Worm (Caenorhabditis elegans) whole organism, L3 larva: ENCODE data around the gene sru-29.

Experiments
- R02D3.7 ChIP-seq: fragments of 150-350 bp; optimal IDR thresholded peaks from 2 replicates; lab custom pipeline; 2014; ENCODE audit warnings: missing biosample characterization, missing genetic modification characterization
- aly-2 ChIP-seq: fragments of 150-350 bp; optimal IDR thresholded peaks from 2 replicates; lab custom pipeline; 2014; ENCODE audit warnings: missing biosample characterization, missing genetic modification characterization
- ama-1 ChIP-seq: fragments of 150-350 bp; optimal IDR thresholded peaks from 2 replicates; lab custom pipeline; 2018
- ceh-28 ChIP-seq: fragments of 150-350 bp; optimal IDR thresholded peaks from 2 replicates; lab custom pipeline; 2014; ENCODE audit warnings: missing biosample characterization, missing genetic modification reagents, missing genetic modification characterization
- ceh-82 ChIP-seq: fragments of 150-350 bp; optimal IDR thresholded peaks from 2 replicates; lab custom pipeline; 2014; ENCODE audit warnings: missing biosample characterization, missing genetic modification characterization
- ceh-9 ChIP-seq: sonication (generic microtip); optimal IDR thresholded peaks from 2 replicates; lab custom pipeline; 2018; ENCODE audit warnings: missing biosample characterization, missing genetic modification characterization
- daf-12 ChIP-seq: fragments of 150-350 bp; optimal IDR thresholded peaks from 2 replicates; lab custom pipeline; 2014; ENCODE audit warnings: missing biosample characterization, missing genetic modification reagents, missing genetic modification characterization
- egl-27 ChIP-seq: sonication (generic microtip); optimal IDR thresholded peaks from 4 replicates; lab custom pipeline; 2017; ENCODE audit warnings: missing biosample characterization, missing genetic modification reagents, missing genetic modification characterization
- egl-5 ChIP-seq: fragments of 150-350 bp; optimal IDR thresholded peaks from 2 replicates; lab custom pipeline; 2017; ENCODE audit warnings: missing biosample characterization, missing genetic modification reagents, missing genetic modification characterization, inconsistent platforms
- elt-1 ChIP-seq: fragments of 150-350 bp; optimal IDR thresholded peaks from 2 replicates; lab custom pipeline; 2014; ENCODE audit warnings: missing biosample characterization, missing genetic modification characterization
- elt-2 ChIP-seq: sonication (generic microtip); optimal IDR thresholded peaks from 2 replicates; lab custom pipeline; 2016; ENCODE audit warnings: missing genetic modification reagents, mild to moderate bottlenecking, missing genetic modification characterization, missing compliant biosample characterization
- elt-3 ChIP-seq, 3 experiments: fragments of 150-350 bp in 1 of 3; sonication (generic microtip) in 2 of 3; optimal IDR thresholded peaks; 2 replicates in 2 of 3; 4 replicates in 1 of 3; lab custom pipeline; 2014 to 2017; ENCODE audit warnings: missing biosample characterization in 3 of 3, missing genetic modification characterization in 3 of 3
- fkh-2 ChIP-seq: fragments of 150-350 bp; optimal IDR thresholded peaks from 2 replicates; lab custom pipeline; 2014; ENCODE audit warnings: missing biosample characterization, missing genetic modification reagents, missing genetic modification characterization
- fos-1 ChIP-seq: fragments of 150-350 bp; optimal IDR thresholded peaks from 2 replicates; lab custom pipeline; 2014; ENCODE audit warnings: missing biosample characterization, missing genetic modification characterization
- hmg-11 ChIP-seq: sonication (generic microtip); optimal IDR thresholded peaks from 2 replicates; lab custom pipeline; 2016; ENCODE audit warnings: missing genetic modification characterization, missing compliant biosample characterization
- jun-1 ChIP-seq: fragments of 150-350 bp; optimal IDR thresholded peaks from 2 replicates; lab custom pipeline; 2014; ENCODE audit warnings: missing biosample characterization, missing genetic modification reagents, missing genetic modification characterization
- lin-15B ChIP-seq: fragments of 150-350 bp; optimal IDR thresholded peaks from 2 replicates; lab custom pipeline; 2014; ENCODE audit warnings: missing biosample characterization, missing genetic modification characterization
- lin-39 ChIP-seq: fragments of 150-350 bp; optimal IDR thresholded peaks from 2 replicates; lab custom pipeline; 2018; ENCODE audit warnings: missing biosample characterization, missing genetic modification reagents, missing genetic modification characterization
- mdl-1 ChIP-seq: fragments of 150-350 bp; optimal IDR thresholded peaks from 2 replicates; lab custom pipeline; 2014; ENCODE audit warnings: missing biosample characterization, missing genetic modification characterization
- mml-1 ChIP-seq: fragments of 150-350 bp; sonication (generic microtip); optimal IDR thresholded peaks from 3 replicates; lab custom pipeline; 2014; ENCODE audit warnings: missing biosample characterization, missing genetic modification characterization
- nhr-12 ChIP-seq: fragments of 150-350 bp; optimal IDR thresholded peaks from 2 replicates; lab custom pipeline; 2014; ENCODE audit warnings: missing biosample characterization, missing genetic modification characterization
- nhr-23 ChIP-seq: fragments of 150-350 bp; optimal IDR thresholded peaks from 2 replicates; lab custom pipeline; 2014; ENCODE audit warnings: missing biosample characterization, missing genetic modification reagents, missing genetic modification characterization
- nhr-25 ChIP-seq: sonication (generic microtip); optimal IDR thresholded peaks from 2 replicates; lab custom pipeline; 2017; ENCODE audit warnings: missing biosample characterization, missing genetic modification characterization
- nhr-28 ChIP-seq: fragments of 150-350 bp; optimal IDR thresholded peaks from 2 replicates; lab custom pipeline; 2014; ENCODE audit warnings: missing biosample characterization, missing genetic modification characterization
- nhr-43 ChIP-seq: sonication (generic microtip); optimal IDR thresholded peaks from 2 replicates; lab custom pipeline; 2016; ENCODE audit warnings: mild to moderate bottlenecking, missing genetic modification characterization, missing compliant biosample characterization; ENCODE audit not compliant: poor library complexity, severe bottlenecking
- nhr-67 ChIP-seq: fragments of 150-350 bp; optimal IDR thresholded peaks from 2 replicates; lab custom pipeline; 2014; ENCODE audit warnings: missing biosample characterization, missing genetic modification characterization
- nhr-76 ChIP-seq: fragments of 150-350 bp; sonication (generic microtip); optimal IDR thresholded peaks from 5 replicates; lab custom pipeline; 2014; ENCODE audit warnings: missing biosample characterization, missing genetic modification characterization
- nhr-77 ChIP-seq: fragments of 150-350 bp; optimal IDR thresholded peaks from 2 replicates; lab custom pipeline; 2014; ENCODE audit warnings: missing biosample characterization, missing genetic modification characterization
- pha-4 ChIP-seq: fragments of 150-350 bp; optimal IDR thresholded peaks from 2 replicates; lab custom pipeline; 2014; ENCODE audit warnings: missing biosample characterization, missing genetic modification reagents, missing genetic modification characterization
- pqm-1 ChIP-seq: fragments of 150-350 bp; optimal IDR thresholded peaks from 2 replicates; lab custom pipeline; 2017; ENCODE audit warnings: missing biosample characterization, missing genetic modification characterization, inconsistent platforms
- sea-2 ChIP-seq: fragments of 150-350 bp; sonication (generic microtip); optimal IDR thresholded peaks from 4 replicates; lab custom pipeline; 2014; ENCODE audit warnings: missing biosample characterization, missing genetic modification reagents, missing genetic modification characterization
- skn-1 ChIP-seq: fragments of 150-350 bp; optimal IDR thresholded peaks from 2 replicates; lab custom pipeline; 2014; ENCODE audit warnings: missing biosample characterization, missing genetic modification characterization
- unc-39 ChIP-seq: sonication (generic microtip); optimal IDR thresholded peaks from 4 replicates; lab custom pipeline; 2017; ENCODE audit warnings: missing biosample characterization, missing genetic modification characterization
- unc-62 ChIP-seq: fragments of 150-350 bp; sonication (generic microtip); optimal IDR thresholded peaks from 4 replicates; lab custom pipeline; 2014; ENCODE audit warnings: missing biosample characterization, missing genetic modification reagents, missing genetic modification characterization
- zag-1 ChIP-seq: fragments of 150-350 bp; optimal IDR thresholded peaks from 2 replicates; lab custom pipeline; 2014; ENCODE audit warnings: missing biosample characterization, missing genetic modification characterization
- ztf-11 ChIP-seq: fragments of 150-350 bp; optimal IDR thresholded peaks from 2 replicates; lab custom pipeline; 2014; ENCODE audit warnings: missing biosample characterization, missing genetic modification characterization
- ztf-4 ChIP-seq: fragments of 150-350 bp; optimal IDR thresholded peaks from 2 replicates; lab custom pipeline; 2014; ENCODE audit warnings: missing biosample characterization, missing genetic modification characterization

sru-29 gene

ce11 chrV:9799076-9799475, 12.2 kb upstream of the sru-29 start, which contains the start of gene F46B6.13:
Gene F46B6.13, minus strand, starts transcription at chrV:9799176.
- TF ChIP-seq nhr-12 (tag; lab: Kevin White, UChicago) (no peak), nhr-43 (no peak), ama-1 (lab: Kevin White, UChicago) (no peak), nhr-25 (no peak), elt-2 (tag; lab: Kevin White, UChicago) (no peak), zag-1 (tag; lab: Kevin White, UChicago) (no peak), jun-1 (tag; lab: Kevin White, UChicago) (no peak), ceh-9 (tag; lab: Kevin White, UChicago) (no peak), lin-15B (tag; lab: Kevin White, UChicago) (no peak), fkh-2 (no peak)

- no peak for TF ChIP-seq ceh-82
- TF ChIP-seq nhr-12 (tag; lab: Kevin White, UChicago): no peak
- TF ChIP-seq aly-2 (tag; lab: Kevin White, UChicago): no peak
- TF ChIP-seq fos-1: no peak
These were observed 9.3 kb upstream of the sru-29 start, which contains the start of gene F46B6.10 for ce11 chrV:9801965-9802364. Gene F46B6.10, minus strand, starts transcription at chrV:9802065.

ce11 chrV:9803176-9803575, 8.1 kb upstream of the sru-29 start, which contains the start of gene sru-39:
Gene sru-39, plus strand, starts transcription at chrV:9803476.
- TF ChIP-seq ama-1 (lab: Kevin White, UChicago) (no peak), nhr-28 (tag; lab: Kevin White, UChicago) (no peak), egl-27 (tag; lab: Kevin White, UChicago) (no peak), zag-1 (tag; lab: Kevin White, UChicago) (no peak), skn-1 (tag; lab: Kevin White, UChicago) (no peak), jun-1 (tag; lab: Kevin White, UChicago) (no peak), mdl-1 (tag; lab: Kevin White, UChicago) (no peak), nhr-77 (tag; lab: Kevin White, UChicago) (no peak), lin-15B (tag; lab: Kevin White, UChicago) (no peak), hmg-11 (tag; lab: Kevin White, UChicago) (no peak), R02D3.7 (no peak), aly-2 (tag; lab: Kevin White, UChicago) (no peak), ztf-4 (tag; lab: Kevin White, UChicago) (no peak), nhr-23 (tag; lab: Kevin White, UChicago) (no peak), sea-2 (no peak), elt-2 (tag; lab: Kevin White, UChicago) (no peak), nhr-67 (tag; lab: Kevin White, UChicago) (no peak)

- no peak for TF ChIP-seq pha-4 (tag; lab: Kevin White, UChicago)
- TF ChIP-seq lin-39 (tag; lab: Kevin White, UChicago): no peak
- no peak for TF ChIP-seq nhr-76 (tag; lab: Kevin White, UChicago)
- TF ChIP-seq elt-1: no peak
- no peak for TF ChIP-seq unc-39
- TF ChIP-seq egl-5 (tag; lab: Kevin White, UChicago): no peak
- TF ChIP-seq ama-1 (lab: Kevin White, UChicago): no peak
- no peak for TF ChIP-seq elt-2 (tag; lab: Kevin White, UChicago)
- no peak for TF ChIP-seq ceh-28 (tag; lab: Kevin White, UChicago)
- TF ChIP-seq unc-62 (GFP tag; lab: Kevin White, UChicago): no peak
- TF ChIP-seq R02D3.7: no peak
- TF ChIP-seq ztf-11 (tag; lab: Kevin White, UChicago): no peak
- no peak for TF ChIP-seq lin-15B (tag; lab: Kevin White, UChicago)
- no peak for TF ChIP-seq daf-12
- no peak for TF ChIP-seq pqm-1 (tag; lab: Kevin White, UChicago)
These were observed 6.1 kb upstream of the sru-29 start, which contains the start of gene sru-37 for ce11 chrV:9805161-9805560. Gene sru-37, plus strand, starts transcription at chrV:9805461.

- TF ChIP-seq elt-3 (tag; optimal IDR thresholded peaks at IDR 0.05; lab: Kevin White, UChicago) (no peak), unc-62 (GFP tag; lab: Kevin White, UChicago) (no peak), mml-1 (tag; lab: Kevin White, UChicago) (no peak), nhr-23 (tag; lab: Kevin White, UChicago) (no peak), pha-4 (tag; lab: Kevin White, UChicago) (no peak), mdl-1 (tag; lab: Kevin White, UChicago) (no peak), elt-1 (no peak), nhr-12 (tag; lab: Kevin White, UChicago) (no peak), aly-2 (tag; lab: Kevin White, UChicago) (no peak), ceh-28 (tag; lab: Kevin White, UChicago) (no peak)
These were observed 962 bp downstream of the sru-29 start for ce11 chrV:9812216-9812615.
